Fruit fly (Drosophila melanogaster) whole organism, embryonic: ENCODE data around the gene Sil1.

Source experiments
- Aef1 ChIP-seq: fragments of 200-800 bp; sonication (Bioruptor generic); IDR thresholded peaks from 3 replicates; pipeline ENCODE4 v1.3.6; 2022; ENCODE audit warnings: missing biosample characterization, missing genetic modification characterization
- Atf6 ChIP-seq: fragments of 200-800 bp; sonication (Bioruptor generic); IDR thresholded peaks from 2 replicates; pipeline ENCODE4 v1.3.6; 2022; ENCODE audit warnings: missing biosample characterization, missing genetic modification characterization
- CG10274 ChIP-seq: fragments of 200-800 bp; sonication (Bioruptor generic); optimal IDR thresholded peaks from 3 replicates; lab custom pipeline; 2017; ENCODE audit warnings: missing biosample characterization, mild to moderate bottlenecking, missing genetic modification characterization
- CG10543 ChIP-seq: fragments of 200-800 bp; sonication (Bioruptor generic); optimal IDR thresholded peaks from 3 replicates; lab custom pipeline; 2017; ENCODE audit warnings: missing biosample characterization, mild to moderate bottlenecking, missing genetic modification characterization, moderate library complexity
- CG10979 ChIP-seq: fragments of 200-800 bp; sonication (Bioruptor generic); optimal IDR thresholded peaks from 2 replicates; lab custom pipeline; 2018; ENCODE audit warnings: missing biosample characterization, mild to moderate bottlenecking, missing genetic modification characterization, moderate library complexity
- CG11093 ChIP-seq: fragments of 200-800 bp; sonication (Bioruptor generic); IDR thresholded peaks from 3 replicates; pipeline ENCODE4 v1.3.6; 2022; ENCODE audit warnings: missing biosample characterization, missing genetic modification characterization
- CG11696 ChIP-seq: fragments of 200-800 bp; sonication (Bioruptor generic); IDR thresholded peaks from 2 replicates; pipeline ENCODE4 v1.3.6; 2022; ENCODE audit warnings: missing biosample characterization, missing genetic modification characterization
- CG13296 ChIP-seq: fragments of 200-800 bp; sonication (Bioruptor generic); optimal IDR thresholded peaks from 3 replicates; lab custom pipeline; 2018; ENCODE audit warnings: missing biosample characterization, mild to moderate bottlenecking, missing genetic modification characterization
- CG15601 ChIP-seq: fragments of 200-800 bp; sonication (Bioruptor generic); optimal IDR thresholded peaks from 3 replicates; lab custom pipeline; 2019; ENCODE audit warnings: missing biosample characterization, mild to moderate bottlenecking, missing genetic modification characterization, moderate library complexity
- CG1647 ChIP-seq: fragments of 200-800 bp; sonication (Bioruptor generic); optimal IDR thresholded peaks from 3 replicates; lab custom pipeline; 2016; ENCODE audit warnings: missing biosample characterization, missing genetic modification characterization
- CG16779 ChIP-seq: fragments of 200-800 bp; sonication (Bioruptor generic); IDR thresholded peaks from 2 replicates; pipeline ENCODE4 v1.3.6; 2022; ENCODE audit warnings: missing biosample characterization, missing genetic modification characterization
- CG17361 ChIP-seq: fragments of 200-800 bp; sonication (Bioruptor generic); IDR thresholded peaks from 3 replicates; pipeline ENCODE4 v1.3.6; 2022; ENCODE audit warnings: missing biosample characterization, missing genetic modification characterization
- CG17829 ChIP-seq: fragments of 200-800 bp; optimal IDR thresholded peaks from 2 replicates; lab custom pipeline; 2019; ENCODE audit warnings: missing biosample characterization, mild to moderate bottlenecking, missing genetic modification characterization, moderate library complexity
- CG31365 ChIP-seq: fragments of 200-800 bp; sonication (Bioruptor generic); optimal IDR thresholded peaks from 2 replicates; lab custom pipeline; 2018; ENCODE audit warnings: missing biosample characterization, mild to moderate bottlenecking, missing genetic modification characterization
- CG32532 ChIP-seq: fragments of 200-800 bp; sonication (Bioruptor generic); IDR thresholded peaks from 2 replicates; pipeline ENCODE4 v1.3.6; 2022; ENCODE audit warnings: missing biosample characterization, missing genetic modification characterization
- CG4328 ChIP-seq: fragments of 200-800 bp; sonication (Bioruptor generic); optimal IDR thresholded peaks from 3 replicates; lab custom pipeline; 2017; ENCODE audit warnings: missing biosample characterization, missing genetic modification reagents, missing genetic modification characterization
- CG4730 ChIP-seq: fragments of 200-800 bp; sonication (Bioruptor generic); IDR thresholded peaks from 2 replicates; pipeline ENCODE4 v1.3.6; 2022; ENCODE audit warnings: missing biosample characterization, missing genetic modification characterization
- CG6765 ChIP-seq: fragments of 200-800 bp; sonication (Bioruptor generic); optimal IDR thresholded peaks from 3 replicates; lab custom pipeline; 2017; ENCODE audit warnings: missing biosample characterization, mild to moderate bottlenecking, missing genetic modification characterization
- CG7839 ChIP-seq: fragments of 200-800 bp; sonication (Bioruptor generic); optimal IDR thresholded peaks from 3 replicates; lab custom pipeline; 2018; ENCODE audit warnings: missing biosample characterization, mild to moderate bottlenecking, missing genetic modification characterization, moderate library complexity
- CG7928 ChIP-seq: fragments of 200-800 bp; sonication (Bioruptor generic); optimal IDR thresholded peaks from 2 replicates; lab custom pipeline; 2017; ENCODE audit warnings: missing biosample characterization, mild to moderate bottlenecking, missing genetic modification characterization
- CG9437 ChIP-seq: fragments of 200-800 bp; sonication (Bioruptor generic); optimal IDR thresholded peaks from 2 replicates; lab custom pipeline; 2018; ENCODE audit warnings: missing biosample characterization, mild to moderate bottlenecking, missing genetic modification characterization
- CG9609 ChIP-seq: fragments of 200-800 bp; sonication (Bioruptor generic); optimal IDR thresholded peaks from 3 replicates; lab custom pipeline; 2016; ENCODE audit warnings: missing biosample characterization, missing genetic modification characterization
- CG9876 ChIP-seq: fragments of 200-800 bp; sonication (Bioruptor generic); optimal IDR thresholded peaks from 2 replicates; lab custom pipeline; 2016; ENCODE audit warnings: missing biosample characterization, missing genetic modification characterization
- Dip3 ChIP-seq: fragments of 200-800 bp; sonication (Bioruptor generic); optimal IDR thresholded peaks from 3 replicates; lab custom pipeline; 2016; ENCODE audit warnings: missing biosample characterization, missing genetic modification characterization
- Doc2 ChIP-seq: fragments of 200-800 bp; sonication (Bioruptor generic); IDR thresholded peaks from 2 replicates; pipeline ENCODE4 v1.3.6; 2022; ENCODE audit warnings: missing biosample characterization, missing genetic modification characterization
- E2f1 ChIP-seq: fragments of 200-800 bp; sonication (Bioruptor generic); IDR thresholded peaks from 2 replicates; pipeline ENCODE4 v1.3.6; 2022; ENCODE audit warnings: missing biosample characterization, missing genetic modification characterization
- Ets65A ChIP-seq: fragments of 200-800 bp; sonication (Bioruptor generic); peaks from one replicate; lab custom pipeline; 2016; ENCODE audit warnings: missing biosample characterization, missing genetic modification characterization
- H15 ChIP-seq: fragments of 200-800 bp; sonication (Bioruptor generic); IDR thresholded peaks from 3 replicates; pipeline ENCODE4 v1.3.6; 2022; ENCODE audit warnings: missing biosample characterization, missing genetic modification characterization
- HHEX ChIP-seq: fragments of 200-800 bp; sonication (Bioruptor generic); optimal IDR thresholded peaks from 3 replicates; lab custom pipeline; 2017; ENCODE audit warnings: missing biosample characterization, mild to moderate bottlenecking, missing genetic modification characterization, missing genetic modification reagents
- HLH3B ChIP-seq: fragments of 200-800 bp; sonication (Bioruptor generic); IDR thresholded peaks from 2 replicates; pipeline ENCODE4 v1.3.6; 2022; ENCODE audit warnings: missing biosample characterization, missing genetic modification characterization
- Hr51 ChIP-seq, 2 experiments: fragments of 200-800 bp; sonication (Bioruptor generic); optimal IDR thresholded peaks; 2 replicates in 1 of 2; 3 replicates in 1 of 2; lab custom pipeline; 2016 to 2018; ENCODE audit warnings: missing biosample characterization in 2 of 2, missing genetic modification characterization in 2 of 2, mild to moderate bottlenecking in 1 of 2, moderate library complexity in 1 of 2
- Lim3 ChIP-seq: fragments of 200-800 bp; sonication (Bioruptor generic); IDR thresholded peaks from 2 replicates; pipeline ENCODE4 v1.3.6; 2022; ENCODE audit warnings: missing biosample characterization, missing genetic modification characterization
- Meics ChIP-seq: fragments of 200-800 bp; sonication (Bioruptor generic); optimal IDR thresholded peaks from 2 replicates; lab custom pipeline; 2017; ENCODE audit warnings: missing biosample characterization, mild to moderate bottlenecking, missing genetic modification characterization
- Oaz ChIP-seq: fragments of 200-800 bp; sonication (Bioruptor generic); IDR thresholded peaks from 2 replicates; pipeline ENCODE4 v1.3.6; 2022; ENCODE audit warnings: missing biosample characterization, missing genetic modification characterization
- Pdp1 ChIP-seq, 2 experiments: fragments of 200-800 bp; sonication (Bioruptor generic); optimal IDR thresholded peaks; 3 replicates each; lab custom pipeline; 2016; ENCODE audit warnings: missing biosample characterization in 2 of 2, missing genetic modification characterization in 2 of 2, mild to moderate bottlenecking in 1 of 2, moderate library complexity in 1 of 2
- Ravus ChIP-seq: fragments of 200-800 bp; sonication (Bioruptor generic); IDR thresholded peaks from 2 replicates; pipeline ENCODE4 v1.3.6; 2022; ENCODE audit warnings: missing biosample characterization, missing genetic modification characterization
- Rfx ChIP-seq: fragments of 200-800 bp; sonication (Bioruptor generic); IDR thresholded peaks from 2 replicates; pipeline ENCODE4 v1.3.6; 2022; ENCODE audit warnings: missing biosample characterization, missing genetic modification characterization
- abd-A ChIP-seq: fragments of 200-800 bp; sonication (Bioruptor generic); optimal IDR thresholded peaks from 3 replicates; lab custom pipeline; 2019; ENCODE audit warnings: missing biosample characterization, mild to moderate bottlenecking, missing genetic modification characterization, moderate library complexity
- aop ChIP-seq: fragments of 200-800 bp; sonication (Bioruptor generic); IDR thresholded peaks from 2 replicates; pipeline ENCODE4 v1.3.6; 2022; ENCODE audit warnings: missing biosample characterization, missing genetic modification characterization
- chinmo ChIP-seq: fragments of 200-800 bp; sonication (Bioruptor generic); IDR thresholded peaks from 4 replicates; pipeline ENCODE4 v1.3.6; 2022; ENCODE audit warnings: missing biosample characterization, missing genetic modification characterization; ENCODE audit not compliant: partially characterized antibody
- ftz-f1 ChIP-seq: fragments of 200-800 bp; sonication (Bioruptor generic); optimal IDR thresholded peaks from 2 replicates; lab custom pipeline; 2016; ENCODE audit warnings: missing biosample characterization, missing genetic modification characterization
- fu2 ChIP-seq: fragments of 200-800 bp; sonication (Bioruptor generic); optimal IDR thresholded peaks from 2 replicates; lab custom pipeline; 2016; ENCODE audit warnings: missing biosample characterization, missing genetic modification characterization
- gce ChIP-seq: fragments of 200-800 bp; sonication (Bioruptor generic); IDR thresholded peaks from 3 replicates; pipeline ENCODE4 v1.3.6; 2022; ENCODE audit warnings: missing biosample characterization, missing genetic modification characterization
- her ChIP-seq: fragments of 200-800 bp; sonication (Bioruptor generic); optimal IDR thresholded peaks from 2 replicates; lab custom pipeline; 2016; ENCODE audit warnings: missing biosample characterization, missing genetic modification characterization
- lbe ChIP-seq: fragments of 200-800 bp; sonication (Bioruptor generic); optimal IDR thresholded peaks from 2 replicates; lab custom pipeline; 2016; ENCODE audit warnings: missing biosample characterization, mild to moderate bottlenecking, missing genetic modification characterization
- nmo ChIP-seq: fragments of 200-800 bp; sonication (Bioruptor generic); optimal IDR thresholded peaks from 2 replicates; lab custom pipeline; 2018; ENCODE audit warnings: missing biosample characterization, mild to moderate bottlenecking, missing genetic modification characterization, moderate library complexity
- prd ChIP-seq, 3 experiments: fragments of >200 bp in 2 of 3; fragments of 200-800 bp in 1 of 3; sonication (Bioruptor generic) in 1 of 3; optimal IDR thresholded peaks in 2 of 3; IDR thresholded peaks in 1 of 3; 2 replicates in 2 of 3; 3 replicates in 1 of 3; pipeline versions ENCODE4 v1.3.6 to Lab custom; 2017 to 2022; ENCODE audit warnings: missing biosample characterization in 1 of 3, missing genetic modification characterization in 1 of 3
- scrt ChIP-seq: fragments of 200-800 bp; sonication (Bioruptor generic); optimal IDR thresholded peaks from 2 replicates; lab custom pipeline; 2018; ENCODE audit warnings: missing biosample characterization, mild to moderate bottlenecking, missing genetic modification characterization, moderate library complexity
- stwl ChIP-seq: fragments of 200-800 bp; sonication (Bioruptor generic); optimal IDR thresholded peaks from 3 replicates; lab custom pipeline; 2018; ENCODE audit warnings: missing biosample characterization, mild to moderate bottlenecking, missing genetic modification characterization, moderate library complexity
- tap ChIP-seq: fragments of 200-800 bp; optimal IDR thresholded peaks from 3 replicates; lab custom pipeline; 2019; ENCODE audit warnings: missing biosample characterization, mild to moderate bottlenecking, missing genetic modification characterization, moderate library complexity

Sil1 gene

dm6 chr3R:25193726-25194204, 41.6 kb downstream of the Sil1 start, which contains the start of gene lobo (continued):
- TF ChIP-seq CG32532 (peak; percentile 50; the same call in 1 of the 2 replicates), prd (optimal IDR thresholded peaks at IDR 0.05; lab: Kevin White, UChicago) (no peak), prd (GFP tag; IDR thresholded peaks at IDR 0.05; lab: Robert Waterston, UW) (no peak), CG9437 (GFP tag; lab: Kevin White, UChicago) (peak; percentile 47), CG11093 (GFP tag; lab: Robert Waterston, UW) (no peak), CG6765 (GFP tag; lab: Kevin White, UChicago) (no peak), aop (GFP tag; lab: Robert Waterston, UW) (peak; percentile 100), stwl (tag; lab: Kevin White, UChicago) (peak; percentile 83), tap (tag; lab: Kevin White, UChicago) (no peak), CG4328 (GFP tag; lab: Kevin White, UChicago) (peak; percentile 41), CG9609 (peak; percentile 63), E2f1 (GFP tag; lab: Robert Waterston, UW) (no peak), Aef1 (GFP tag; lab: Robert Waterston, UW) (peak; percentile 26; the same call in 1 of the 3 replicates), Hr51 (GFP tag; optimal IDR thresholded peaks at IDR 0.05; lab: Kevin White, UChicago) (peak; percentile 46 to 53), CG15601 (tag; lab: Kevin White, UChicago) (peak; percentile 74), HHEX (GFP tag; lab: Kevin White, UChicago) (peak; percentile 62), CG13296 (peak; percentile 43), CG10979 (tag; lab: Kevin White, UChicago) (peak; percentile 46), CG1647 (GFP tag; lab: Kevin White, UChicago) (no peak), CG10274 (GFP tag; lab: Kevin White, UChicago) (peak; percentile 21), her (GFP tag; lab: Kevin White, UChicago) (peak; percentile 5), Lim3 (GFP tag; lab: Robert Waterston, UW) (no peak), Dip3 (GFP tag; lab: Kevin White, UChicago) (peak; percentile 48), abd-A (peak; percentile 10), CG10543 (peak; percentile 18), Ets65A (GFP tag; lab: Kevin White, UChicago) (peak; percentile 97), CG17829 (tag; lab: Kevin White, UChicago) (peak; percentile 61), CG31365 (tag; lab: Kevin White, UChicago) (peak; percentile 98), CG9876 (peak; percentile 64), chinmo (0 out of 4 replicates have a peak, but pooled peaks have one; percentile 26), CG17361 (peak; percentile 53; the same call in 1 of the 3 replicates), nmo (GFP tag; lab: Kevin White, UChicago) (peak; percentile 57), Doc2 (GFP tag; lab: Robert Waterston, UW) (no peak), CG7928 (GFP tag; lab: Kevin White, UChicago) (peak; percentile 26), CG4730 (GFP tag; lab: Robert Waterston, UW) (peak; percentile 62; the same call in 1 of the 2 replicates), CG16779 (no peak), Ravus (GFP tag; lab: Robert Waterston, UW) (no peak), Atf6 (GFP tag; lab: Robert Waterston, UW) (peak; percentile 66), CG11696 (GFP tag; lab: Robert Waterston, UW) (peak; percentile 17; the same call in 1 of the 2 replicates), H15 (peak; percentile 61; the same call in 2 of the 3 replicates), gce (GFP tag; lab: Robert Waterston, UW) (no peak), fu2 (GFP tag; lab: Kevin White, UChicago) (peak; percentile 59), ftz-f1 (GFP tag; lab: Kevin White, UChicago) (peak; percentile 10), Meics (GFP tag; lab: Kevin White, UChicago) (peak; percentile 76), CG7839 (tag; lab: Kevin White, UChicago) (peak; percentile 50), scrt (GFP tag; lab: Kevin White, UChicago) (peak; percentile 0), Oaz (GFP tag; lab: Robert Waterston, UW) (peak; percentile 71; the same call in 1 of the 2 replicates), lbe (GFP tag; lab: Kevin White, UChicago) (no peak), Rfx (peak; percentile 78), HLH3B (GFP tag; lab: Robert Waterston, UW) (no peak), Pdp1 (GFP tag; optimal IDR thresholded peaks at IDR 0.05; lab: Kevin White, UChicago) (peak; percentile 39 to 61)
